Worm (Caenorhabditis elegans) whole organism, late embryonic: ENCODE data around the gene mltn-11.

ENCODE experiments used
- C38D4.7 ChIP-seq: fragments of 200-800 bp; sonication (Bioruptor generic); optimal IDR thresholded peaks from 2 replicates; lab custom pipeline; 2018; ENCODE audit warnings: mild to moderate bottlenecking, missing genetic modification characterization, moderate library complexity, missing compliant biosample characterization
- F13H6.1 ChIP-seq: sonication (generic microtip); optimal IDR thresholded peaks from 2 replicates; lab custom pipeline; 2016; ENCODE audit warnings: missing genetic modification characterization, missing compliant biosample characterization
- K02D7.2 ChIP-seq: sonication (generic microtip); optimal IDR thresholded peaks from 2 replicates; lab custom pipeline; 2017; ENCODE audit warnings: mild to moderate bottlenecking, missing genetic modification characterization, missing compliant biosample characterization
- K09A11.1 ChIP-seq: sonication (generic microtip); optimal IDR thresholded peaks from 2 replicates; lab custom pipeline; 2017; ENCODE audit warnings: antibody characterized with exemption, mild to moderate bottlenecking, missing genetic modification characterization, missing compliant biosample characterization; ENCODE audit not compliant: insufficient read depth
- ahr-1 ChIP-seq: sonication (generic microtip); optimal IDR thresholded peaks from 2 replicates; lab custom pipeline; 2016; ENCODE audit warnings: missing genetic modification characterization, missing compliant biosample characterization
- ama-1 ChIP-seq: fragments of 150-350 bp; optimal IDR thresholded peaks from 2 replicates; lab custom pipeline; 2014
- ceh-18 ChIP-seq: sonication (generic microtip); optimal IDR thresholded peaks from 2 replicates; lab custom pipeline; 2016; ENCODE audit warnings: missing genetic modification characterization, missing compliant biosample characterization
- ceh-19 ChIP-seq: fragments of 200-800 bp; sonication (Bioruptor generic); optimal IDR thresholded peaks from 2 replicates; lab custom pipeline; 2018; ENCODE audit warnings: mild to moderate bottlenecking, missing genetic modification characterization, missing compliant biosample characterization
- ceh-2 ChIP-seq: sonication (generic microtip); optimal IDR thresholded peaks from 2 replicates; lab custom pipeline; 2016; ENCODE audit warnings: missing genotype, missing genetic modification characterization, missing compliant biosample characterization
- ceh-22 ChIP-seq: sonication (generic microtip); optimal IDR thresholded peaks from 2 replicates; lab custom pipeline; 2017; ENCODE audit warnings: missing biosample characterization, missing genetic modification characterization
- ceh-30 ChIP-seq: fragments of 150-350 bp; optimal IDR thresholded peaks from 2 replicates; lab custom pipeline; 2014; ENCODE audit warnings: missing biosample characterization, missing genetic modification characterization
- ceh-34 ChIP-seq: sonication (generic microtip); optimal IDR thresholded peaks from 2 replicates; lab custom pipeline; 2016; ENCODE audit warnings: mild to moderate bottlenecking, missing genetic modification characterization, missing compliant biosample characterization
- ceh-45 ChIP-seq: fragments of 200-800 bp; sonication (Bioruptor generic); IDR thresholded peaks from 2 replicates; pipeline ENCODE4 v1.3.6; 2022; ENCODE audit warnings: missing genetic modification reagents, missing genetic modification characterization, missing compliant biosample characterization
- che-1 ChIP-seq: sonication (generic microtip); optimal IDR thresholded peaks from 2 replicates; lab custom pipeline; 2016; ENCODE audit warnings: mild to moderate bottlenecking, missing genetic modification characterization, missing compliant biosample characterization
- dve-1 ChIP-seq: sonication (generic microtip); optimal IDR thresholded peaks from 2 replicates; lab custom pipeline; 2017; ENCODE audit warnings: antibody characterized with exemption, mild to moderate bottlenecking, missing genetic modification characterization, missing compliant biosample characterization
- elt-2 ChIP-seq: sonication (generic microtip); optimal IDR thresholded peaks from 2 replicates; lab custom pipeline; 2016; ENCODE audit warnings: missing genetic modification reagents, missing genetic modification characterization, missing compliant biosample characterization
- eyg-1 ChIP-seq: sonication (generic microtip); optimal IDR thresholded peaks from 2 replicates; lab custom pipeline; 2016; ENCODE audit warnings: missing genotype, missing genetic modification characterization, missing compliant biosample characterization
- fax-1 ChIP-seq: sonication (generic microtip); optimal IDR thresholded peaks from 2 replicates; lab custom pipeline; 2016; ENCODE audit warnings: missing genotype, missing genetic modification characterization, missing compliant biosample characterization
- fkh-10 ChIP-seq: fragments of 150-350 bp; optimal IDR thresholded peaks from 2 replicates; lab custom pipeline; 2014; ENCODE audit warnings: missing biosample characterization, missing genetic modification reagents, missing genetic modification characterization
- fkh-6 ChIP-seq: sonication (generic microtip); optimal IDR thresholded peaks from 2 replicates; lab custom pipeline; 2016; ENCODE audit warnings: missing genetic modification characterization, missing compliant biosample characterization
- hlh-13 ChIP-seq: fragments of 200-800 bp; sonication (Bioruptor generic); optimal IDR thresholded peaks from 2 replicates; lab custom pipeline; 2018; ENCODE audit warnings: mild to moderate bottlenecking, missing genetic modification characterization, missing compliant biosample characterization
- hlh-15 ChIP-seq: sonication (generic microtip); optimal IDR thresholded peaks from 2 replicates; lab custom pipeline; 2016; ENCODE audit warnings: missing genetic modification characterization, missing compliant biosample characterization
- hlh-30 ChIP-seq: sonication (generic microtip); optimal IDR thresholded peaks from 2 replicates; lab custom pipeline; 2017; ENCODE audit warnings: antibody characterized with exemption, missing genetic modification characterization, missing compliant biosample characterization; ENCODE audit not compliant: insufficient read depth
- hlh-6 ChIP-seq: sonication (generic microtip); optimal IDR thresholded peaks from 2 replicates; lab custom pipeline; 2016; ENCODE audit warnings: missing genotype, missing genetic modification characterization, missing compliant biosample characterization
- lin-11 ChIP-seq: fragments of 200-800 bp; sonication (Bioruptor generic); optimal IDR thresholded peaks from 2 replicates; lab custom pipeline; 2018; ENCODE audit warnings: mild to moderate bottlenecking, missing genetic modification characterization, missing compliant biosample characterization
- madf-2 ChIP-seq: sonication (generic microtip); optimal IDR thresholded peaks from 2 replicates; lab custom pipeline; 2017; ENCODE audit warnings: missing genetic modification characterization, missing compliant biosample characterization
- nfya-1 ChIP-seq: sonication (generic microtip); optimal IDR thresholded peaks from 2 replicates; lab custom pipeline; 2017; ENCODE audit warnings: missing genetic modification characterization, mild to moderate bottlenecking, missing compliant biosample characterization, antibody characterized with exemption, moderate library complexity
- npax-4 ChIP-seq: sonication (generic microtip); optimal IDR thresholded peaks from 2 replicates; lab custom pipeline; 2016; ENCODE audit warnings: missing genetic modification characterization, missing compliant biosample characterization
- odd-2 ChIP-seq: sonication (generic microtip); optimal IDR thresholded peaks from 2 replicates; lab custom pipeline; 2017; ENCODE audit warnings: antibody characterized with exemption, mild to moderate bottlenecking, missing genetic modification characterization, missing compliant biosample characterization
- pag-3 ChIP-seq: sonication (generic microtip); optimal IDR thresholded peaks from 2 replicates; lab custom pipeline; 2016; ENCODE audit warnings: missing compliant biosample characterization, missing genetic modification characterization, borderline replicate concordance
- pat-9 ChIP-seq: fragments of 200-800 bp; sonication (Bioruptor generic); optimal IDR thresholded peaks from 2 replicates; lab custom pipeline; 2018; ENCODE audit warnings: mild to moderate bottlenecking, missing genetic modification characterization, moderate library complexity, missing compliant biosample characterization
- pha-4 ChIP-seq: fragments of 150-350 bp; optimal IDR thresholded peaks from 2 replicates; lab custom pipeline; 2018; ENCODE audit warnings: missing biosample characterization, missing genetic modification reagents, missing genetic modification characterization
- pros-1 ChIP-seq: fragments of 150-350 bp; optimal IDR thresholded peaks from 2 replicates; lab custom pipeline; 2014; ENCODE audit warnings: missing biosample characterization, missing genetic modification reagents, missing genetic modification characterization
- ref-2 ChIP-seq: sonication (generic microtip); optimal IDR thresholded peaks from 2 replicates; lab custom pipeline; 2016; ENCODE audit warnings: missing genetic modification characterization, missing compliant biosample characterization
- sdc-2 ChIP-seq: sonication (generic microtip); optimal IDR thresholded peaks from 2 replicates; lab custom pipeline; 2016; ENCODE audit warnings: missing genotype, missing genetic modification characterization, missing compliant biosample characterization
- sox-2 ChIP-seq: fragments of 200-800 bp; sonication (Bioruptor generic); IDR thresholded peaks from 2 replicates; pipeline ENCODE4 v1.3.6; 2022; ENCODE audit warnings: missing genetic modification reagents, missing genetic modification characterization, missing compliant biosample characterization
- syd-9 ChIP-seq: sonication (generic microtip); optimal IDR thresholded peaks from 2 replicates; lab custom pipeline; 2016; ENCODE audit warnings: mild to moderate bottlenecking, missing genetic modification characterization, moderate library complexity, missing compliant biosample characterization
- tbx-7 ChIP-seq: sonication (generic microtip); optimal IDR thresholded peaks from 2 replicates; lab custom pipeline; 2016; ENCODE audit warnings: missing genotype, missing genetic modification characterization, missing compliant biosample characterization
- unc-3 ChIP-seq, 2 experiments: fragments of 200-800 bp in 1 of 2; sonication (Bioruptor generic) in 1 of 2; sonication (generic microtip) in 1 of 2; conservative IDR thresholded peaks in 1 of 2; optimal IDR thresholded peaks in 1 of 2; 2 replicates each; pipeline versions ENCODE4 v1.3.6 to Lab custom; 2016 to 2022; ENCODE audit warnings: missing compliant biosample characterization in 2 of 2, missing genetic modification characterization in 2 of 2, missing genetic modification reagents in 1 of 2
- unc-55 ChIP-seq: sonication (generic microtip); optimal IDR thresholded peaks from 2 replicates; lab custom pipeline; 2017; ENCODE audit warnings: missing biosample characterization, missing genetic modification reagents, missing genetic modification characterization
- unc-86 ChIP-seq: sonication (generic microtip); optimal IDR thresholded peaks from 2 replicates; lab custom pipeline; 2016; ENCODE audit warnings: missing genetic modification characterization, missing compliant biosample characterization
- zip-5 ChIP-seq: sonication (generic microtip); optimal IDR thresholded peaks from 2 replicates; lab custom pipeline; 2016; ENCODE audit warnings: missing genetic modification characterization, missing compliant biosample characterization
- ztf-16 ChIP-seq: sonication (generic microtip); optimal IDR thresholded peaks from 2 replicates; lab custom pipeline; 2017; ENCODE audit warnings: missing genetic modification characterization, missing compliant biosample characterization

The mltn-11 gene

DNA sequence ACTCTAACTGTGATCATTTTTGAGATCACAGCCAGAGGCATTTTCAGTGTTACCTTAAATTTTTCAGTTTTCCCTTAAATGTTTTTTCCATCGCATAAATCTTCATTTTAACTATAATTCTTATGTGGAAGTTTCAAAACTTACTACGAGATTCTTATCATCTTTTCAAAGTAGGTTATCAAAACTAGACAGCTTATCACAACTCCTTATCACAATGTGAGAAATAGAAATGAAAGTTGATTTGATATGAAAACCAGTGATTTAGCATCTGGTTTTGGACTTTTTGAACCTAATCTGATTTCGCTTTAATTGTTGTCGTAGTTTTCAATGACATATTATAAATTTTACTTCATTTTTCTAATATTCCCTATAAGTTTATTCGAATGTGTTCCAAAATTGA, at the start of gene mltn-11:
TSS of gene mltn-11 (plus strand) at position 276 of the 400 bp plus-strand sequence.
- TF ChIP-seq ceh-30 (tag; lab: Kevin White, UChicago) = no peak
- no peak for TF ChIP-seq hlh-13
- TF ChIP-seq ztf-16 (tag; lab: Kevin White, UChicago) = no peak
- TF ChIP-seq fkh-6 (tag; lab: Kevin White, UChicago) = no peak
- TF ChIP-seq elt-2 (tag; lab: Kevin White, UChicago) = peak; percentile 76

- no peak for TF ChIP-seq zip-5 (tag; lab: Kevin White, UChicago)
- TF ChIP-seq fkh-6 (tag; lab: Kevin White, UChicago) = no peak
- TF ChIP-seq che-1 (tag; lab: Kevin White, UChicago) = no peak
- TF ChIP-seq ahr-1 = no peak
- TF ChIP-seq pat-9 (tag; lab: Kevin White, UChicago) = no peak
- no peak for TF ChIP-seq dve-1 (tag; lab: Kevin White, UChicago)
- TF ChIP-seq pros-1 (tag; lab: Kevin White, UChicago) = no peak
- TF ChIP-seq unc-55 (GFP tag; lab: Kevin White, UChicago) = no peak
- TF ChIP-seq ceh-18 (tag; lab: Kevin White, UChicago) = no peak
- no peak for TF ChIP-seq ceh-45
Observed at ce11 chrV:16588428-16588827, 47.6 kb upstream of the mltn-11 start, which contains the start of gene srw-73. TSS of gene srw-73 (minus strand) at chrV:16588528.

- no peak for TF ChIP-seq hlh-13
- no peak for TF ChIP-seq eyg-1 (tag; lab: Kevin White, UChicago)
- no peak for TF ChIP-seq unc-86 (tag; lab: Kevin White, UChicago)
- TF ChIP-seq madf-2 (tag; lab: Kevin White, UChicago) = no peak
- no peak for TF ChIP-seq ceh-2 (tag; lab: Kevin White, UChicago)
- TF ChIP-seq F13H6.1 (tag; lab: Kevin White, UChicago) = no peak
- TF ChIP-seq hlh-6 (tag; lab: Kevin White, UChicago) = no peak
- no peak for TF ChIP-seq fkh-10 (GFP tag; lab: Kevin White, UChicago)
- TF ChIP-seq sox-2 (GFP tag; lab: Robert Waterston, UW) = no peak
- no peak for TF ChIP-seq elt-2 (tag; lab: Kevin White, UChicago)
- no peak for TF ChIP-seq C38D4.7 (GFP tag; lab: Kevin White, UChicago)
- no peak for TF ChIP-seq fkh-6 (tag; lab: Kevin White, UChicago)
- no peak for TF ChIP-seq nfya-1 (tag; lab: Kevin White, UChicago)
- no peak for TF ChIP-seq ahr-1
- no peak for TF ChIP-seq sdc-2 (tag; lab: Kevin White, UChicago)
- TF ChIP-seq lin-11 = no peak
Observed at ce11 chrV:16589488-16589887, 46.5 kb upstream of the mltn-11 start.

DNA sequence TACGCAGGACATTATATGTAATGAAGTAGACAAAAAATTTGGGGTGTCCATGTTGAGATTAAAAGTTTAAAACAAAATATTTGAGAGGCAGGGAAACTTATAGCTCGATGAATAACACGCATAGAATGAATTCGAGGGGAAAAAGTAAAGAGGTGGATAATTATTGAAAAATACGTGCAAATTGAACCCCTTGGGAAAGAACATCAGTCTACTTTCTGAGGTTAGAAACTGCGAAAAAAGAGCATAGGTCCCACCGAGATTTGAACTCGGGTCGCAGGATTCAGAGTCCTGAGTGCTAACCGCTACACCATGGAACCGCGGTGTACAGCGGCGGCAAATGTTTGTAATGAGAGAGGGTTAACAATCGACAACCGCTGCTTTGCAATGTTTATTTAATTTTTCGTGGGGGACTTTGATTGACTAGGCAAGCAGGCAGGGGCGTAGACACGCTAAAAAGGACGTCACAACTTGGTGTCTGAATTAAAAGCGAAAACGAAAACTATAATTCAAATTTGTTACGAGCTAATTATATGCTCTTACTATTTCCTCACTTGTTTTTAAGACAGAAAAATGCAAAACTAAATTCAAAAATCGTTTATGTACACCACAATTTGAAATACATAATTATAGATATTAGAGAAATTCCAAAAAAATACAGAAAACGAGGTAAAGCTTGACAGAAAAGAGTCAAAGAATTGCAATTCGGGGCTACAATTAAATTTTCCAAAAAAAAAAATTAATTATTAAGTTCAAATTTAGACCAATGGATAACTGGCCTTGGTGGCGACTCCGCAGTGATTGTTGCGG, 43.8 kb upstream of the mltn-11 start, which contains the start of gene srh-269:
TSS of gene srh-269 (minus strand) at position 51 of the 807 bp plus-strand sequence.
- TF ChIP-seq odd-2 (no peak), ceh-34 (tag; lab: Kevin White, UChicago) (peak; percentile 68), pag-3 (tag; lab: Kevin White, UChicago) (no peak), unc-3 (GFP tag; conservative IDR thresholded peaks at IDR 0.05; lab: Robert Waterston, UW) (no peak), unc-3 (tag; optimal IDR thresholded peaks at IDR 0.05; lab: Kevin White, UChicago) (peak; percentile 32), npax-4 (peak; percentile 18), dve-1 (tag; lab: Kevin White, UChicago) (peak; percentile 62), K02D7.2 (tag; lab: Kevin White, UChicago) (peak; percentile 50), eyg-1 (tag; lab: Kevin White, UChicago) (no peak), fax-1 (tag; lab: Kevin White, UChicago) (peak; percentile 15), ceh-19 (GFP tag; lab: Kevin White, UChicago) (peak; percentile 79), elt-2 (tag; lab: Kevin White, UChicago) (peak; percentile 73), ref-2 (no peak), hlh-13 (peak; percentile 64), hlh-30 (tag; lab: Kevin White, UChicago) (no peak), hlh-6 (tag; lab: Kevin White, UChicago) (peak; percentile 80), hlh-15 (tag; lab: Kevin White, UChicago) (peak; percentile 49), ceh-22 (tag; lab: Kevin White, UChicago) (no peak), sox-2 (GFP tag; lab: Robert Waterston, UW) (no peak), tbx-7 (tag; lab: Kevin White, UChicago) (no peak), pha-4 (no peak), syd-9 (peak; percentile 71), unc-55 (GFP tag; lab: Kevin White, UChicago) (no peak), K09A11.1 (tag; lab: Kevin White, UChicago) (peak; percentile 10), ama-1 (no peak), F13H6.1 (tag; lab: Kevin White, UChicago) (peak; percentile 45)
